Worm (Caenorhabditis elegans) whole organism, L1 larva: ENCODE measurements around the gene prx-6.

Source experiments
- lsy-2 ChIP-seq, 2 experiments: fragments of 150-350 bp; optimal IDR thresholded peaks; 2 replicates each; lab custom pipeline; 2014; ENCODE audit warnings: missing biosample characterization in 2 of 2, missing genetic modification characterization in 2 of 2
- nhr-12 ChIP-seq: sonication (generic microtip); optimal IDR thresholded peaks from 2 replicates; lab custom pipeline; 2017; ENCODE audit warnings: missing biosample characterization, missing genetic modification characterization

ce11 chrV:4737727-4738126 is 17.8 kb upstream of the prx-6 start, which contains the start of gene F39G3.2:
- TF ChIP-seq lsy-2 (tag; optimal IDR thresholded peaks at IDR 0.05; lab: Kevin White, UChicago), result no peak
- TF ChIP-seq nhr-12 (tag; lab: Kevin White, UChicago), result no peak
